Worm (Caenorhabditis elegans): ENCODE data around the gene dmsr-3.

ce11 chrII:13376112-13376511, 20.1 kb upstream of the dmsr-3 start, which contains the start of gene Y48C3A.12:
- TF ChIP-seq W03F9.2 (tag; optimal IDR thresholded peaks at IDR 0.05) (no peak), him-1 (tag; optimal IDR thresholded peaks at IDR 0.05) (no peak)
